Worm (Caenorhabditis elegans) whole organism, mixed stage, embryonic: ENCODE data around the gene gsr-1.

Experiments used
- M03D4.4 ChIP-seq: sonication (generic microtip); optimal IDR thresholded peaks from 2 replicates; lab custom pipeline; 2017; ENCODE audit warnings: mild to moderate bottlenecking, missing genetic modification characterization, missing compliant biosample characterization
- bed-3 ChIP-seq: fragments of 200-800 bp; sonication (Bioruptor generic); optimal IDR thresholded peaks from 3 replicates; lab custom pipeline; 2018; ENCODE audit warnings: mild to moderate bottlenecking, missing genetic modification characterization, moderate library complexity, missing compliant biosample characterization
- blmp-1 ChIP-seq: fragments of 150-350 bp; optimal IDR thresholded peaks from 2 replicates; lab custom pipeline; 2014; ENCODE audit warnings: missing biosample characterization, missing genetic modification characterization
- ceh-39 ChIP-seq: fragments of 150-350 bp; optimal IDR thresholded peaks from 2 replicates; lab custom pipeline; 2014; ENCODE audit warnings: missing biosample characterization, missing genetic modification characterization
- ceh-43 ChIP-seq: fragments of 200-800 bp; sonication (Bioruptor generic); optimal IDR thresholded peaks from 2 replicates; lab custom pipeline; 2018; ENCODE audit warnings: mild to moderate bottlenecking, missing genetic modification characterization, moderate library complexity, missing compliant biosample characterization
- ceh-83 ChIP-seq: fragments of 200-800 bp; sonication (Bioruptor generic); optimal IDR thresholded peaks from 2 replicates; lab custom pipeline; 2018; ENCODE audit warnings: mild to moderate bottlenecking, missing genetic modification characterization, missing compliant biosample characterization
- ces-1 ChIP-seq: fragments of 150-350 bp; optimal IDR thresholded peaks from 2 replicates; lab custom pipeline; 2014; ENCODE audit warnings: missing biosample characterization, missing genetic modification reagents, missing genetic modification characterization
- cnd-1 ChIP-seq: fragments of 200-800 bp; sonication (Bioruptor generic); optimal IDR thresholded peaks from 2 replicates; lab custom pipeline; 2018; ENCODE audit warnings: mild to moderate bottlenecking, missing genetic modification characterization, missing compliant biosample characterization
- drap-1 ChIP-seq: fragments of 200-800 bp; sonication (Bioruptor generic); optimal IDR thresholded peaks from 3 replicates; lab custom pipeline; 2018; ENCODE audit warnings: mild to moderate bottlenecking, missing genetic modification characterization, missing compliant biosample characterization
- elt-1 ChIP-seq: sonication (generic microtip); optimal IDR thresholded peaks from 2 replicates; lab custom pipeline; 2017; ENCODE audit warnings: missing genetic modification characterization, mild to moderate bottlenecking, missing compliant biosample characterization, antibody characterized with exemption, moderate library complexity, borderline replicate concordance; ENCODE audit not compliant: insufficient read depth
- elt-3 ChIP-seq: fragments of 150-350 bp; optimal IDR thresholded peaks from 2 replicates; lab custom pipeline; 2014; ENCODE audit warnings: missing biosample characterization, missing genetic modification characterization
- flh-1 ChIP-seq: fragments of 200-800 bp; sonication (Bioruptor generic); optimal IDR thresholded peaks from 2 replicates; lab custom pipeline; 2018; ENCODE audit warnings: mild to moderate bottlenecking, missing genetic modification characterization, moderate library complexity, missing compliant biosample characterization
- ham-2 ChIP-seq: fragments of 200-800 bp; sonication (Bioruptor generic); optimal IDR thresholded peaks from 2 replicates; lab custom pipeline; 2018; ENCODE audit warnings: mild to moderate bottlenecking, missing genetic modification characterization, missing compliant biosample characterization
- hlh-1 ChIP-seq: fragments of 150-350 bp; optimal IDR thresholded peaks from 2 replicates; lab custom pipeline; 2014; ENCODE audit warnings: missing biosample characterization, missing genetic modification reagents, missing genetic modification characterization
- lin-13 ChIP-seq: fragments of 150-350 bp; optimal IDR thresholded peaks from 2 replicates; lab custom pipeline; 2014; ENCODE audit warnings: missing biosample characterization, missing genetic modification characterization
- lin-32 ChIP-seq: fragments of 200-800 bp; sonication (Bioruptor generic); optimal IDR thresholded peaks from 2 replicates; lab custom pipeline; 2018; ENCODE audit warnings: mild to moderate bottlenecking, missing genetic modification characterization, missing compliant biosample characterization
- lsy-2 ChIP-seq: fragments of 150-350 bp; optimal IDR thresholded peaks from 2 replicates; lab custom pipeline; 2014; ENCODE audit warnings: missing biosample characterization, missing genetic modification characterization
- mab-5 ChIP-seq: fragments of 150-350 bp; optimal IDR thresholded peaks from 2 replicates; lab custom pipeline; 2014; ENCODE audit warnings: missing biosample characterization, missing genetic modification characterization
- mep-1 ChIP-seq: fragments of 150-350 bp; optimal IDR thresholded peaks from 2 replicates; lab custom pipeline; 2017; ENCODE audit warnings: missing biosample characterization, missing genetic modification reagents, missing genetic modification characterization, inconsistent platforms
- mls-2 ChIP-seq: sonication (generic microtip); optimal IDR thresholded peaks from 2 replicates; lab custom pipeline; 2016; ENCODE audit warnings: mild to moderate bottlenecking, missing genetic modification characterization, moderate library complexity, missing compliant biosample characterization
- nhr-12 ChIP-seq: fragments of 150-350 bp; optimal IDR thresholded peaks from 2 replicates; lab custom pipeline; 2014; ENCODE audit warnings: missing biosample characterization, missing genetic modification characterization
- nhr-2 ChIP-seq: fragments of 150-350 bp; optimal IDR thresholded peaks from 2 replicates; lab custom pipeline; 2014; ENCODE audit warnings: missing biosample characterization, missing genetic modification characterization
- nhr-237 ChIP-seq: fragments of 150-350 bp; optimal IDR thresholded peaks from 2 replicates; lab custom pipeline; 2014; ENCODE audit warnings: missing biosample characterization, missing genetic modification characterization
- nhr-28 ChIP-seq: fragments of 150-350 bp; optimal IDR thresholded peaks from 2 replicates; lab custom pipeline; 2014; ENCODE audit warnings: missing biosample characterization, missing genetic modification characterization
- nhr-76 ChIP-seq: sonication (generic microtip); optimal IDR thresholded peaks from 2 replicates; lab custom pipeline; 2017; ENCODE audit warnings: missing biosample characterization, missing genetic modification characterization
- pha-4 ChIP-seq: fragments of 150-350 bp; optimal IDR thresholded peaks from 2 replicates; lab custom pipeline; 2018; ENCODE audit warnings: missing biosample characterization, missing genetic modification reagents, missing genetic modification characterization
- sem-2 ChIP-seq: fragments of 200-800 bp; sonication (Bioruptor generic); optimal IDR thresholded peaks from 2 replicates; lab custom pipeline; 2018; ENCODE audit warnings: mild to moderate bottlenecking, missing genetic modification characterization, missing compliant biosample characterization
- snpc-4 ChIP-seq: fragments of 150-350 bp; optimal IDR thresholded peaks from 2 replicates; lab custom pipeline; 2014; ENCODE audit warnings: missing biosample characterization, missing genetic modification characterization
- sptf-1 ChIP-seq: sonication (generic microtip); optimal IDR thresholded peaks from 2 replicates; lab custom pipeline; 2017; ENCODE audit warnings: mild to moderate bottlenecking, missing genetic modification characterization, moderate library complexity, missing compliant biosample characterization
- tbx-8 ChIP-seq: fragments of 200-800 bp; sonication (Bioruptor generic); optimal IDR thresholded peaks from 2 replicates; lab custom pipeline; 2018; ENCODE audit warnings: mild to moderate bottlenecking, missing genetic modification characterization, moderate library complexity, missing compliant biosample characterization
- unc-120 ChIP-seq: sonication (generic microtip); optimal IDR thresholded peaks from 2 replicates; lab custom pipeline; 2017; ENCODE audit warnings: missing genetic modification characterization, missing compliant biosample characterization; ENCODE audit not compliant: poor library complexity, severe bottlenecking
- unc-39 ChIP-seq: fragments of 150-350 bp; optimal IDR thresholded peaks from 2 replicates; lab custom pipeline; 2014; ENCODE audit warnings: missing biosample characterization, missing genetic modification characterization
- unc-62 ChIP-seq: fragments of 150-350 bp; optimal IDR thresholded peaks from 2 replicates; lab custom pipeline; 2014; ENCODE audit warnings: missing biosample characterization, missing genetic modification reagents, missing genetic modification characterization
- zip-8 ChIP-seq: fragments of 150-350 bp; optimal IDR thresholded peaks from 2 replicates; lab custom pipeline; 2014; ENCODE audit warnings: missing biosample characterization, missing genetic modification characterization
- ztf-11 ChIP-seq: fragments of 150-350 bp; optimal IDR thresholded peaks from 2 replicates; lab custom pipeline; 2014; ENCODE audit warnings: missing biosample characterization, missing genetic modification characterization

The gsr-1 gene

ce11 chrIII:3657479-3657878, 6.8 kb downstream of the gsr-1 start, which contains the start of gene C46F11.5:
Gene C46F11.5 (minus strand): TSS chrIII:3657606.
- TF ChIP-seq ham-2 = no peak
- TF ChIP-seq ztf-11 (tag; lab: Kevin White, UChicago) = no peak
- TF ChIP-seq mab-5 = no peak
- no peak for TF ChIP-seq drap-1 (GFP tag; lab: Kevin White, UChicago)
- no peak for TF ChIP-seq mep-1

- peak; percentile 84 for TF ChIP-seq hlh-1 (tag; lab: Kevin White, UChicago)
- TF ChIP-seq nhr-12 = peak; percentile 88
- no peak for TF ChIP-seq mab-5
- TF ChIP-seq ham-2 = peak; percentile 56
- TF ChIP-seq lsy-2 = peak; percentile 73
- peak; percentile 61 for TF ChIP-seq flh-1 (GFP tag; lab: Kevin White, UChicago)
- TF ChIP-seq ceh-83 (GFP tag; lab: Kevin White, UChicago) = peak; percentile 86
- TF ChIP-seq ztf-11 (tag; lab: Kevin White, UChicago) = peak; percentile 91
- TF ChIP-seq lin-13 (tag; lab: Kevin White, UChicago) = peak; percentile 73
- TF ChIP-seq ceh-39 (tag; lab: Kevin White, UChicago) = peak; percentile 9
- TF ChIP-seq blmp-1 = peak; percentile 61
- peak; percentile 69 for TF ChIP-seq pha-4
- TF ChIP-seq mep-1 = peak; percentile 80
- no peak for TF ChIP-seq elt-1 (tag; lab: Kevin White, UChicago)
- TF ChIP-seq lin-32 (GFP tag; lab: Kevin White, UChicago) = peak; percentile 77
- no peak for TF ChIP-seq zip-8 (tag; lab: Kevin White, UChicago)
- TF ChIP-seq drap-1 (GFP tag; lab: Kevin White, UChicago) = peak; percentile 89
- peak; percentile 25 for TF ChIP-seq ces-1 (GFP tag; lab: Kevin White, UChicago)
- peak; percentile 77 for TF ChIP-seq unc-39
- TF ChIP-seq bed-3 = peak; percentile 74
- TF ChIP-seq nhr-237 = peak; percentile 52
- TF ChIP-seq elt-3 (tag; lab: Kevin White, UChicago) = no peak
- peak; percentile 90 for TF ChIP-seq nhr-76 (tag; lab: Kevin White, UChicago)
- TF ChIP-seq ceh-43 (GFP tag; lab: Kevin White, UChicago) = peak; percentile 89
- peak; percentile 89 for TF ChIP-seq cnd-1 (tag; lab: Kevin White, UChicago)
- peak; percentile 29 for TF ChIP-seq unc-62 (GFP tag; lab: Kevin White, UChicago)
- peak; percentile 14 for TF ChIP-seq nhr-2
- TF ChIP-seq tbx-8 = peak; percentile 79
- TF ChIP-seq unc-120 = peak; percentile 84
- TF ChIP-seq M03D4.4 (tag; lab: Kevin White, UChicago) = peak; percentile 93
- peak; percentile 1 for TF ChIP-seq nhr-28 (tag; lab: Kevin White, UChicago)
- TF ChIP-seq sem-2 (GFP tag; lab: Kevin White, UChicago) = peak; percentile 79
- TF ChIP-seq mls-2 (tag; lab: Kevin White, UChicago) = peak; percentile 93
- TF ChIP-seq sptf-1 (tag; lab: Kevin White, UChicago) = peak; percentile 95
- TF ChIP-seq snpc-4 (tag; lab: Kevin White, UChicago) = no peak
- TF ChIP-seq, all 35 proteins: peak for 30
Measured at ce11 chrIII:3664224-3664623, 13.5 kb downstream of the gsr-1 start, which contains the start of gene C46F11.4. Gene C46F11.4 (minus strand): TSS chrIII:3664304.

ce11 chrIII:3670336-3670735, 19.6 kb downstream of the gsr-1 start, which contains the start of gene C46F11.6:
Gene C46F11.6 (minus strand): TSS chrIII:3670436.
- no peak for TF ChIP-seq zip-8 (tag; lab: Kevin White, UChicago)
- TF ChIP-seq mep-1 = no peak
- no peak for TF ChIP-seq ceh-39 (tag; lab: Kevin White, UChicago)
- TF ChIP-seq M03D4.4 (tag; lab: Kevin White, UChicago) = no peak
- no peak for TF ChIP-seq flh-1 (GFP tag; lab: Kevin White, UChicago)
- TF ChIP-seq mls-2 (tag; lab: Kevin White, UChicago) = no peak
- TF ChIP-seq unc-39 = no peak

ce11 chrIII:3670984-3671383, 20.3 kb downstream of the gsr-1 start:
- no peak for TF ChIP-seq hlh-1 (tag; lab: Kevin White, UChicago)
- no peak for TF ChIP-seq unc-39
- no peak for TF ChIP-seq pha-4
- TF ChIP-seq nhr-2 = no peak
- TF ChIP-seq nhr-28 (tag; lab: Kevin White, UChicago) = no peak
- no peak for TF ChIP-seq unc-62 (GFP tag; lab: Kevin White, UChicago)
- TF ChIP-seq ztf-11 (tag; lab: Kevin White, UChicago) = no peak
- TF ChIP-seq M03D4.4 (tag; lab: Kevin White, UChicago) = no peak
- no peak for TF ChIP-seq mep-1
- no peak for TF ChIP-seq snpc-4 (tag; lab: Kevin White, UChicago)
- no peak for TF ChIP-seq elt-1 (tag; lab: Kevin White, UChicago)
- no peak for TF ChIP-seq ceh-39 (tag; lab: Kevin White, UChicago)
- no peak for TF ChIP-seq cnd-1 (tag; lab: Kevin White, UChicago)
- TF ChIP-seq lsy-2 = no peak
- no peak for TF ChIP-seq elt-3 (tag; lab: Kevin White, UChicago)
- no peak for TF ChIP-seq flh-1 (GFP tag; lab: Kevin White, UChicago)
